Worm (Caenorhabditis elegans): Measurements from ENCODE around the gene daf-6.

ce11 chrX:14894380-14894779 lies 6.1 kb downstream of the daf-6 start:
- TF ChIP-seq him-1 (tag; optimal IDR thresholded peaks at IDR 0.05) (no peak), W03F9.2 (tag; optimal IDR thresholded peaks at IDR 0.05) (no peak), dao-5 (tag; optimal IDR thresholded peaks at IDR 0.05) (no peak)

Data from whole organism, L4/young adult.